Fruit fly (Drosophila melanogaster) whole organism, wandering third instar larva: ENCODE results near the gene beat-Ia.

ENCODE experiments used
- CG9705 ChIP-seq: fragments of 200-800 bp; sonication (Bioruptor generic); optimal IDR thresholded peaks from 2 replicates; lab custom pipeline; 2018; ENCODE audit warnings: missing biosample characterization, mild to moderate bottlenecking, missing genetic modification characterization
- Dfd ChIP-seq: fragments of >200 bp; optimal IDR thresholded peaks from 2 replicates; lab custom pipeline; 2017; ENCODE audit warnings: missing biosample characterization, missing genetic modification characterization
- GATAd ChIP-seq: sonication (Bioruptor generic); optimal IDR thresholded peaks from 2 replicates; lab custom pipeline; 2016; ENCODE audit warnings: missing biosample characterization, missing genetic modification characterization
- Hr83 ChIP-seq: fragments of 200-300 bp; sonication (Bioruptor generic); optimal IDR thresholded peaks from 2 replicates; lab custom pipeline; 2016; ENCODE audit warnings: missing biosample characterization, mild to moderate bottlenecking, missing genetic modification characterization, moderate library complexity; ENCODE audit not compliant: poor library complexity, severe bottlenecking
- Jra ChIP-seq: sonication (Bioruptor generic); optimal IDR thresholded peaks from 2 replicates; lab custom pipeline; 2016; ENCODE audit warnings: missing biosample characterization, missing genetic modification characterization
- Myc ChIP-seq: fragments of >200 bp; optimal IDR thresholded peaks from 2 replicates; lab custom pipeline; 2017
- dl ChIP-seq, 2 experiments: fragments of 175-275, 200-275 bp in 1 of 2; fragments of 200-275 bp in 1 of 2; sonication (Bioruptor generic); optimal IDR thresholded peaks; lab custom pipeline; 2018; ENCODE audit warnings: mild to moderate bottlenecking in 2 of 2, missing biosample characterization in 2 of 2, missing genetic modification characterization in 2 of 2, moderate library complexity in 2 of 2; ENCODE audit not compliant: partially characterized antibody in 2 of 2, insufficient read depth in 1 of 2
- pan ChIP-seq: fragments of >200 bp; optimal IDR thresholded peaks from 2 replicates; lab custom pipeline; 2017
- psq ChIP-seq: fragments of 200-800 bp; sonication (Bioruptor generic); optimal IDR thresholded peaks from 3 replicates; lab custom pipeline; 2017; ENCODE audit warnings: missing biosample characterization, mild to moderate bottlenecking, missing genetic modification characterization, moderate library complexity
- usp ChIP-seq: fragments of >200 bp; optimal IDR thresholded peaks from 2 replicates; lab custom pipeline; 2017; ENCODE audit warnings: missing biosample characterization, missing genetic modification characterization

- TF ChIP-seq pan, result no peak
- TF ChIP-seq dl (GFP tag; optimal IDR thresholded peaks at IDR 0.05; lab: Kevin White, UChicago; ENCODE audit: insufficient read depth in 1 of 2, partially characterized antibody in 2 of 2), result no peak
- no peak for TF ChIP-seq CG9705 (GFP tag; lab: Kevin White, UChicago)
- TF ChIP-seq usp (GFP tag; lab: Kevin White, UChicago), result no peak
- no peak for TF ChIP-seq Jra (GFP tag; lab: Kevin White, UChicago)
- TF ChIP-seq Dfd, result no peak
- no peak for TF ChIP-seq GATAd (GFP tag; lab: Kevin White, UChicago)
- TF ChIP-seq psq (GFP tag; lab: Kevin White, UChicago), result no peak
- no peak for TF ChIP-seq Hr83 (GFP tag; lab: Kevin White, UChicago)
- no peak for TF ChIP-seq Myc (lab: Kevin White, UChicago)
Observed at dm6 chr2L:16042385-16043071, 7.2 kb upstream of the beat-Ia start.
